Worm (Caenorhabditis elegans) whole organism, L1 larva: ENCODE results near the gene C49H3.3.

ENCODE experiments used
- C04F5.9 ChIP-seq: sonication (generic microtip); optimal IDR thresholded peaks from 2 replicates; lab custom pipeline; 2016; ENCODE audit warnings: missing genetic modification characterization, missing compliant biosample characterization
- C34B4.2 ChIP-seq: sonication (generic microtip); optimal IDR thresholded peaks from 2 replicates; lab custom pipeline; 2017; ENCODE audit warnings: mild to moderate bottlenecking, missing genetic modification characterization, missing compliant biosample characterization
- F16B12.6 ChIP-seq: fragments of 150-350 bp; optimal IDR thresholded peaks from 2 replicates; lab custom pipeline; 2014; ENCODE audit warnings: missing biosample characterization, missing genetic modification characterization
- aha-1 ChIP-seq: fragments of 150-350 bp; optimal IDR thresholded peaks from 2 replicates; lab custom pipeline; 2014; ENCODE audit warnings: missing biosample characterization, missing genetic modification characterization
- ama-1 ChIP-seq: fragments of 150-350 bp; optimal IDR thresholded peaks from 2 replicates; lab custom pipeline; 2014
- blmp-1 ChIP-seq: fragments of 150-350 bp; optimal IDR thresholded peaks from 2 replicates; lab custom pipeline; 2014; ENCODE audit warnings: missing biosample characterization, missing genetic modification characterization
- ceh-88 ChIP-seq: fragments of 200-800 bp; sonication (Bioruptor generic); IDR thresholded peaks from 2 replicates; pipeline ENCODE4 v1.3.6; 2022; ENCODE audit warnings: missing genetic modification characterization, missing compliant biosample characterization
- ceh-90 ChIP-seq: sonication (generic microtip); optimal IDR thresholded peaks from 2 replicates; lab custom pipeline; 2016; ENCODE audit warnings: missing genetic modification characterization, missing compliant biosample characterization
- dpl-1 ChIP-seq, 3 experiments: fragments of 150-350 bp in 2 of 3; sonication (generic microtip) in 1 of 3; optimal IDR thresholded peaks; 2 replicates each; lab custom pipeline; 2014 to 2017; ENCODE audit warnings: missing biosample characterization in 3 of 3, missing genetic modification characterization in 3 of 3, missing genetic modification reagents in 3 of 3
- dsc-1 ChIP-seq: sonication (generic microtip); optimal IDR thresholded peaks from 2 replicates; lab custom pipeline; 2016; ENCODE audit warnings: mild to moderate bottlenecking, missing genetic modification characterization, missing compliant biosample characterization
- efl-1 ChIP-seq, 4 experiments: fragments of 150-350 bp; optimal IDR thresholded peaks in 3 of 4; peaks in 1 of 4; 1 replicate in 1 of 4; 2 replicates in 3 of 4; lab custom pipeline; 2014; ENCODE audit warnings: missing biosample characterization in 2 of 4, missing genetic modification characterization in 2 of 4, missing genetic modification reagents in 2 of 4
- ets-5 ChIP-seq: fragments of 200-800 bp; sonication (Bioruptor generic); IDR thresholded peaks from 2 replicates; pipeline ENCODE4 v1.3.6; 2022; ENCODE audit warnings: missing genetic modification characterization, missing compliant biosample characterization
- fkh-8 ChIP-seq: sonication (generic microtip); optimal IDR thresholded peaks from 2 replicates; lab custom pipeline; 2016; ENCODE audit warnings: mild to moderate bottlenecking, missing genetic modification characterization, missing compliant biosample characterization
- grh-1 ChIP-seq: fragments of 200-800 bp; sonication (Bioruptor generic); IDR thresholded peaks from 2 replicates; pipeline ENCODE4 v1.3.6; 2022; ENCODE audit warnings: missing genetic modification reagents, missing genetic modification characterization, missing compliant biosample characterization
- hlh-4 ChIP-seq: sonication (generic microtip); optimal IDR thresholded peaks from 2 replicates; lab custom pipeline; 2016; ENCODE audit warnings: mild to moderate bottlenecking, missing genetic modification characterization, missing compliant biosample characterization
- jun-1 ChIP-seq: fragments of 150-350 bp; optimal IDR thresholded peaks from 2 replicates; lab custom pipeline; 2014; ENCODE audit warnings: missing biosample characterization, missing genetic modification reagents, missing genetic modification characterization
- lin-14 ChIP-seq: fragments of 200-800 bp; sonication (Bioruptor generic); optimal IDR thresholded peaks from 2 replicates; lab custom pipeline; 2018; ENCODE audit warnings: mild to moderate bottlenecking, missing genetic modification characterization, moderate library complexity, missing compliant biosample characterization
- lin-35 ChIP-seq, 2 experiments: fragments of 150-350 bp; optimal IDR thresholded peaks; 2 replicates each; lab custom pipeline; 2014; ENCODE audit warnings: missing biosample characterization in 2 of 2, missing genetic modification characterization in 2 of 2, missing genetic modification reagents in 2 of 2
- lir-3 ChIP-seq: sonication (generic microtip); optimal IDR thresholded peaks from 2 replicates; lab custom pipeline; 2016; ENCODE audit warnings: mild to moderate bottlenecking, missing genetic modification characterization, moderate library complexity, missing compliant biosample characterization; ENCODE audit not compliant: poor library complexity
- lsy-2 ChIP-seq, 2 experiments: fragments of 150-350 bp; optimal IDR thresholded peaks; 2 replicates each; lab custom pipeline; 2014; ENCODE audit warnings: missing biosample characterization in 2 of 2, missing genetic modification characterization in 2 of 2
- mab-9 ChIP-seq: fragments of 200-800 bp; sonication (Bioruptor generic); IDR thresholded peaks from 2 replicates; pipeline ENCODE4 v1.3.6; 2022; ENCODE audit warnings: missing genetic modification reagents, missing genetic modification characterization, missing compliant biosample characterization
- mdl-1 ChIP-seq, 2 experiments: fragments of 150-350 bp; optimal IDR thresholded peaks; 2 replicates each; lab custom pipeline; 2014 to 2017; ENCODE audit warnings: missing biosample characterization in 2 of 2, missing genetic modification characterization in 2 of 2, inconsistent platforms in 1 of 2
- mef-2 ChIP-seq: fragments of 150-350 bp; optimal IDR thresholded peaks from 2 replicates; lab custom pipeline; 2014; ENCODE audit warnings: missing biosample characterization, missing genetic modification characterization
- mep-1 ChIP-seq: fragments of 150-350 bp; optimal IDR thresholded peaks from 2 replicates; lab custom pipeline; 2014; ENCODE audit warnings: missing biosample characterization, missing genetic modification characterization
- nhr-19 ChIP-seq: fragments of 200-800 bp; sonication (Bioruptor generic); conservative IDR thresholded peaks from 2 replicates; pipeline ENCODE4 v1.3.6; 2022; ENCODE audit warnings: missing genetic modification characterization, missing compliant biosample characterization
- nhr-20 ChIP-seq: sonication (generic microtip); optimal IDR thresholded peaks from 2 replicates; lab custom pipeline; 2016; ENCODE audit warnings: mild to moderate bottlenecking, missing genetic modification characterization, missing compliant biosample characterization
- nhr-71 ChIP-seq: sonication (generic microtip); optimal IDR thresholded peaks from 2 replicates; lab custom pipeline; 2016; ENCODE audit warnings: mild to moderate bottlenecking, missing genetic modification characterization, moderate library complexity, missing compliant biosample characterization
- nhr-85 ChIP-seq: sonication (generic microtip); peaks from one replicate; lab custom pipeline; 2016; ENCODE audit warnings: missing genetic modification characterization, inconsistent platforms, missing compliant biosample characterization
- nhr-90 ChIP-seq: sonication (generic microtip); optimal IDR thresholded peaks from 2 replicates; lab custom pipeline; 2016; ENCODE audit warnings: mild to moderate bottlenecking, missing genetic modification characterization, missing compliant biosample characterization; ENCODE audit not compliant: poor library complexity
- pag-3 ChIP-seq: sonication (generic microtip); optimal IDR thresholded peaks from 2 replicates; lab custom pipeline; 2017; ENCODE audit warnings: missing genetic modification characterization, mild to moderate bottlenecking, missing compliant biosample characterization, antibody characterized with exemption, borderline replicate concordance; ENCODE audit not compliant: insufficient read depth
- rnt-1 ChIP-seq: sonication (generic microtip); optimal IDR thresholded peaks from 2 replicates; lab custom pipeline; 2016; ENCODE audit warnings: mild to moderate bottlenecking, missing genetic modification characterization, moderate library complexity, missing compliant biosample characterization
- snu-23 ChIP-seq: sonication (generic microtip); optimal IDR thresholded peaks from 2 replicates; lab custom pipeline; 2016; ENCODE audit warnings: missing genetic modification characterization, missing compliant biosample characterization
- swsn-7 ChIP-seq: sonication (generic microtip); optimal IDR thresholded peaks from 2 replicates; lab custom pipeline; 2016; ENCODE audit warnings: missing genetic modification characterization, missing compliant biosample characterization
- tlp-1 ChIP-seq: fragments of 150-350 bp; optimal IDR thresholded peaks from 2 replicates; lab custom pipeline; 2014; ENCODE audit warnings: missing biosample characterization, missing genetic modification characterization
- unc-130 ChIP-seq: fragments of 150-350 bp; optimal IDR thresholded peaks from 2 replicates; lab custom pipeline; 2017; ENCODE audit warnings: missing biosample characterization, missing genetic modification characterization, inconsistent platforms
- unc-62 ChIP-seq: fragments of 150-350 bp; optimal IDR thresholded peaks from 2 replicates; lab custom pipeline; 2014; ENCODE audit warnings: missing biosample characterization, missing genetic modification reagents, missing genetic modification characterization
- zag-1 ChIP-seq: fragments of 150-350 bp; optimal IDR thresholded peaks from 2 replicates; lab custom pipeline; 2014; ENCODE audit warnings: missing biosample characterization, missing genetic modification characterization
- ztf-4 ChIP-seq: fragments of 150-350 bp; optimal IDR thresholded peaks from 2 replicates; lab custom pipeline; 2014; ENCODE audit warnings: missing biosample characterization, missing genetic modification characterization

Gene C49H3.3

ce11 chrIV:7910197-7910735 lies 13.9 kb upstream of the C49H3.3 start, which contains the start of the genes npp-27 and ntl-4:
npp-27 (minus strand) TSS chrIV:7910247.
ntl-4 (plus strand) TSS chrIV:7910575.
- TF ChIP-seq C34B4.2, result no peak
- TF ChIP-seq mef-2 (tag; lab: Kevin White, UChicago), result no peak
- peak; percentile 28; the same call in 1 of the 2 replicates for TF ChIP-seq nhr-19 (GFP tag; lab: Robert Waterston, UW)
- TF ChIP-seq unc-130 (tag; lab: Kevin White, UChicago), result no peak
- TF ChIP-seq dpl-1 (GFP tag; optimal IDR thresholded peaks at IDR 0.05; lab: Kevin White, UChicago), result peak in 1 of 3 experiments; percentile 23
- no peak for TF ChIP-seq mep-1 (tag; lab: Kevin White, UChicago)
- TF ChIP-seq ceh-88 (GFP tag; lab: Robert Waterston, UW), result no peak
- TF ChIP-seq mab-9 (GFP tag; lab: Robert Waterston, UW), result no peak
- peak; percentile 2 for TF ChIP-seq rnt-1 (tag; lab: Kevin White, UChicago)
- TF ChIP-seq grh-1 (GFP tag; lab: Robert Waterston, UW), result no peak
- TF ChIP-seq lsy-2 (tag; optimal IDR thresholded peaks at IDR 0.05; lab: Kevin White, UChicago), result peak; percentile 10 to 66
- no peak for TF ChIP-seq hlh-4 (tag; lab: Kevin White, UChicago)
- TF ChIP-seq jun-1 (tag; lab: Kevin White, UChicago), result no peak
- no peak for TF ChIP-seq ztf-4
- no peak for TF ChIP-seq C04F5.9 (tag; lab: Kevin White, UChicago)
- TF ChIP-seq mdl-1 (tag; optimal IDR thresholded peaks at IDR 0.05; lab: Kevin White, UChicago), result no peak
- TF ChIP-seq nhr-20 (tag; lab: Kevin White, UChicago), result peak; percentile 41
- TF ChIP-seq nhr-85 (tag; lab: Kevin White, UChicago), result peak; percentile 18
- no peak for TF ChIP-seq aha-1 (tag; lab: Kevin White, UChicago)
- TF ChIP-seq unc-62 (GFP tag; lab: Kevin White, UChicago), result no peak
- no peak for TF ChIP-seq ceh-90 (tag; lab: Kevin White, UChicago)
- no peak for TF ChIP-seq zag-1 (tag; lab: Kevin White, UChicago)
- TF ChIP-seq efl-1 (optimal IDR thresholded peaks at IDR 0.05; lab: Kevin White, UChicago), result peak; percentile 25 to 37
- TF ChIP-seq efl-1 (GFP tag; optimal IDR thresholded peaks at IDR 0.05 in 1 of 2; lab: Kevin White, UChicago), result peak; percentile 29 to 80
- no peak for TF ChIP-seq ets-5 (GFP tag; lab: Robert Waterston, UW)
- TF ChIP-seq nhr-71 (tag; lab: Kevin White, UChicago), result peak; percentile 53
- TF ChIP-seq lir-3 (tag; lab: Kevin White, UChicago), result no peak
- peak; percentile 21 to 51 for TF ChIP-seq lin-35 (GFP tag; optimal IDR thresholded peaks at IDR 0.05; lab: Kevin White, UChicago)
- peak; percentile 32 for TF ChIP-seq dsc-1 (tag; lab: Kevin White, UChicago)
- peak; percentile 24 for TF ChIP-seq lin-14 (GFP tag; lab: Kevin White, UChicago)
- peak; percentile 37 for TF ChIP-seq swsn-7 (tag; lab: Kevin White, UChicago)
- peak; percentile 33 for TF ChIP-seq snu-23 (GFP tag; lab: Kevin White, UChicago)
- no peak for TF ChIP-seq nhr-90 (tag; lab: Kevin White, UChicago)
- peak; percentile 13 for TF ChIP-seq F16B12.6 (tag; lab: Kevin White, UChicago)
- TF ChIP-seq ama-1 (lab: Kevin White, UChicago), result peak; percentile 57
- peak; percentile 18 for TF ChIP-seq blmp-1
- TF ChIP-seq fkh-8 (tag; lab: Kevin White, UChicago), result no peak
- no peak for TF ChIP-seq tlp-1 (tag; lab: Kevin White, UChicago)
- TF ChIP-seq pag-3 (tag; lab: Kevin White, UChicago), result no peak

ce11 chrIV:7914991-7915390 lies 9.2 kb upstream of the C49H3.3 start, which contains the start of gene C49H3.4:
C49H3.4 (plus strand) TSS chrIV:7915291.
- TF ChIP-seq efl-1 (optimal IDR thresholded peaks at IDR 0.05; lab: Kevin White, UChicago) (no peak), efl-1 (GFP tag; optimal IDR thresholded peaks at IDR 0.05 in 1 of 2; lab: Kevin White, UChicago) (peak in 1 of 2 experiments; percentile 71), nhr-20 (tag; lab: Kevin White, UChicago) (no peak)
